Worm (Caenorhabditis elegans) whole organism, mixed stage, embryonic: ENCODE results near the gene irld-45.

ENCODE experiments used
- bed-3 ChIP-seq: fragments of 200-800 bp; sonication (Bioruptor generic); optimal IDR thresholded peaks from 3 replicates; lab custom pipeline; 2018; ENCODE audit warnings: mild to moderate bottlenecking, missing genetic modification characterization, moderate library complexity, missing compliant biosample characterization
- blmp-1 ChIP-seq: fragments of 150-350 bp; optimal IDR thresholded peaks from 2 replicates; lab custom pipeline; 2014; ENCODE audit warnings: missing biosample characterization, missing genetic modification characterization
- ceh-39 ChIP-seq: fragments of 150-350 bp; optimal IDR thresholded peaks from 2 replicates; lab custom pipeline; 2014; ENCODE audit warnings: missing biosample characterization, missing genetic modification characterization
- ceh-43 ChIP-seq: fragments of 200-800 bp; sonication (Bioruptor generic); optimal IDR thresholded peaks from 2 replicates; lab custom pipeline; 2018; ENCODE audit warnings: mild to moderate bottlenecking, missing genetic modification characterization, moderate library complexity, missing compliant biosample characterization
- ceh-83 ChIP-seq: fragments of 200-800 bp; sonication (Bioruptor generic); optimal IDR thresholded peaks from 2 replicates; lab custom pipeline; 2018; ENCODE audit warnings: mild to moderate bottlenecking, missing genetic modification characterization, missing compliant biosample characterization
- ces-1 ChIP-seq: fragments of 150-350 bp; optimal IDR thresholded peaks from 2 replicates; lab custom pipeline; 2014; ENCODE audit warnings: missing biosample characterization, missing genetic modification reagents, missing genetic modification characterization
- cnd-1 ChIP-seq: fragments of 200-800 bp; sonication (Bioruptor generic); optimal IDR thresholded peaks from 2 replicates; lab custom pipeline; 2018; ENCODE audit warnings: mild to moderate bottlenecking, missing genetic modification characterization, missing compliant biosample characterization
- drap-1 ChIP-seq: fragments of 200-800 bp; sonication (Bioruptor generic); optimal IDR thresholded peaks from 3 replicates; lab custom pipeline; 2018; ENCODE audit warnings: mild to moderate bottlenecking, missing genetic modification characterization, missing compliant biosample characterization
- elt-1 ChIP-seq: sonication (generic microtip); optimal IDR thresholded peaks from 2 replicates; lab custom pipeline; 2017; ENCODE audit warnings: missing genetic modification characterization, mild to moderate bottlenecking, missing compliant biosample characterization, antibody characterized with exemption, moderate library complexity, borderline replicate concordance; ENCODE audit not compliant: insufficient read depth
- flh-1 ChIP-seq: fragments of 200-800 bp; sonication (Bioruptor generic); optimal IDR thresholded peaks from 2 replicates; lab custom pipeline; 2018; ENCODE audit warnings: mild to moderate bottlenecking, missing genetic modification characterization, moderate library complexity, missing compliant biosample characterization
- ham-2 ChIP-seq: fragments of 200-800 bp; sonication (Bioruptor generic); optimal IDR thresholded peaks from 2 replicates; lab custom pipeline; 2018; ENCODE audit warnings: mild to moderate bottlenecking, missing genetic modification characterization, missing compliant biosample characterization
- hlh-1 ChIP-seq: fragments of 150-350 bp; optimal IDR thresholded peaks from 2 replicates; lab custom pipeline; 2014; ENCODE audit warnings: missing biosample characterization, missing genetic modification reagents, missing genetic modification characterization
- lin-13 ChIP-seq: fragments of 150-350 bp; optimal IDR thresholded peaks from 2 replicates; lab custom pipeline; 2014; ENCODE audit warnings: missing biosample characterization, missing genetic modification characterization
- lin-32 ChIP-seq: fragments of 200-800 bp; sonication (Bioruptor generic); optimal IDR thresholded peaks from 2 replicates; lab custom pipeline; 2018; ENCODE audit warnings: mild to moderate bottlenecking, missing genetic modification characterization, missing compliant biosample characterization
- lsy-2 ChIP-seq: fragments of 150-350 bp; optimal IDR thresholded peaks from 2 replicates; lab custom pipeline; 2014; ENCODE audit warnings: missing biosample characterization, missing genetic modification characterization
- mab-5 ChIP-seq: fragments of 150-350 bp; optimal IDR thresholded peaks from 2 replicates; lab custom pipeline; 2014; ENCODE audit warnings: missing biosample characterization, missing genetic modification characterization
- mep-1 ChIP-seq: fragments of 150-350 bp; optimal IDR thresholded peaks from 2 replicates; lab custom pipeline; 2017; ENCODE audit warnings: missing biosample characterization, missing genetic modification reagents, missing genetic modification characterization, inconsistent platforms
- mls-2 ChIP-seq: sonication (generic microtip); optimal IDR thresholded peaks from 2 replicates; lab custom pipeline; 2016; ENCODE audit warnings: mild to moderate bottlenecking, missing genetic modification characterization, moderate library complexity, missing compliant biosample characterization
- nhr-12 ChIP-seq: fragments of 150-350 bp; optimal IDR thresholded peaks from 2 replicates; lab custom pipeline; 2014; ENCODE audit warnings: missing biosample characterization, missing genetic modification characterization
- nhr-2 ChIP-seq: fragments of 150-350 bp; optimal IDR thresholded peaks from 2 replicates; lab custom pipeline; 2014; ENCODE audit warnings: missing biosample characterization, missing genetic modification characterization
- nhr-237 ChIP-seq: fragments of 150-350 bp; optimal IDR thresholded peaks from 2 replicates; lab custom pipeline; 2014; ENCODE audit warnings: missing biosample characterization, missing genetic modification characterization
- nhr-28 ChIP-seq: fragments of 150-350 bp; optimal IDR thresholded peaks from 2 replicates; lab custom pipeline; 2014; ENCODE audit warnings: missing biosample characterization, missing genetic modification characterization
- nhr-76 ChIP-seq: sonication (generic microtip); optimal IDR thresholded peaks from 2 replicates; lab custom pipeline; 2017; ENCODE audit warnings: missing biosample characterization, missing genetic modification characterization
- pha-4 ChIP-seq: fragments of 150-350 bp; optimal IDR thresholded peaks from 2 replicates; lab custom pipeline; 2018; ENCODE audit warnings: missing biosample characterization, missing genetic modification reagents, missing genetic modification characterization
- sem-2 ChIP-seq: fragments of 200-800 bp; sonication (Bioruptor generic); optimal IDR thresholded peaks from 2 replicates; lab custom pipeline; 2018; ENCODE audit warnings: mild to moderate bottlenecking, missing genetic modification characterization, missing compliant biosample characterization
- snpc-4 ChIP-seq: fragments of 150-350 bp; optimal IDR thresholded peaks from 2 replicates; lab custom pipeline; 2014; ENCODE audit warnings: missing biosample characterization, missing genetic modification characterization
- tbx-8 ChIP-seq: fragments of 200-800 bp; sonication (Bioruptor generic); optimal IDR thresholded peaks from 2 replicates; lab custom pipeline; 2018; ENCODE audit warnings: mild to moderate bottlenecking, missing genetic modification characterization, moderate library complexity, missing compliant biosample characterization
- unc-120 ChIP-seq: sonication (generic microtip); optimal IDR thresholded peaks from 2 replicates; lab custom pipeline; 2017; ENCODE audit warnings: missing genetic modification characterization, missing compliant biosample characterization; ENCODE audit not compliant: poor library complexity, severe bottlenecking
- unc-39 ChIP-seq: fragments of 150-350 bp; optimal IDR thresholded peaks from 2 replicates; lab custom pipeline; 2014; ENCODE audit warnings: missing biosample characterization, missing genetic modification characterization
- unc-62 ChIP-seq: fragments of 150-350 bp; optimal IDR thresholded peaks from 2 replicates; lab custom pipeline; 2014; ENCODE audit warnings: missing biosample characterization, missing genetic modification reagents, missing genetic modification characterization
- zip-8 ChIP-seq: fragments of 150-350 bp; optimal IDR thresholded peaks from 2 replicates; lab custom pipeline; 2014; ENCODE audit warnings: missing biosample characterization, missing genetic modification characterization
- ztf-11 ChIP-seq: fragments of 150-350 bp; optimal IDR thresholded peaks from 2 replicates; lab custom pipeline; 2014; ENCODE audit warnings: missing biosample characterization, missing genetic modification characterization

irld-45 gene

DNA sequence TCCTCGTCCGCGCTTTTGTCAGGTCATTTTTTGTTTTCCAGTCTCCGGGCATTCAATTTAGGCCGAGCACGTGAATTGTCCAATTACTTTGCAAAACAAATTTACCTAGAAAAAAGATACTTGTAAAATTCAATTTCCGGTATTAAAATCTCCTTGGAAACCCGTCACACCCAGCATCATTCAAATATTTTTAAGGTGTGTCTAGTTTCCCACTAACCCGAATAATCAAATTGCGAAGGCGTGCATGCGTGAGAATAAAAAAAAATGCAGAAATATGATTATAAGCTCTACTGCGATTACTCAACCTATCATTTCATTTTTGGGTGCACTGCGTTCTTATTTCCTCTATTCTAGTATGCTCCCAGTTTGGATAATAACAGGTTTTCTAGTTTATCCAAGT, 6.7 kb downstream of the irld-45 start, which contains the start of gene irld-11:
irld-11 (plus strand) TSS at position 301 of the 400 bp plus-strand sequence.
- TF ChIP-seq unc-39 = no peak
- TF ChIP-seq ceh-43 (GFP tag; lab: Kevin White, UChicago) = no peak
- no peak for TF ChIP-seq ces-1
- TF ChIP-seq nhr-28 (tag; lab: Kevin White, UChicago) = no peak
- no peak for TF ChIP-seq cnd-1
- TF ChIP-seq snpc-4 = no peak
- TF ChIP-seq ztf-11 (tag; lab: Kevin White, UChicago) = no peak
- TF ChIP-seq nhr-76 = no peak
- no peak for TF ChIP-seq nhr-12 (tag; lab: Kevin White, UChicago)
- TF ChIP-seq blmp-1 (tag; lab: Kevin White, UChicago) = no peak
- no peak for TF ChIP-seq hlh-1 (tag; lab: Kevin White, UChicago)

DNA sequence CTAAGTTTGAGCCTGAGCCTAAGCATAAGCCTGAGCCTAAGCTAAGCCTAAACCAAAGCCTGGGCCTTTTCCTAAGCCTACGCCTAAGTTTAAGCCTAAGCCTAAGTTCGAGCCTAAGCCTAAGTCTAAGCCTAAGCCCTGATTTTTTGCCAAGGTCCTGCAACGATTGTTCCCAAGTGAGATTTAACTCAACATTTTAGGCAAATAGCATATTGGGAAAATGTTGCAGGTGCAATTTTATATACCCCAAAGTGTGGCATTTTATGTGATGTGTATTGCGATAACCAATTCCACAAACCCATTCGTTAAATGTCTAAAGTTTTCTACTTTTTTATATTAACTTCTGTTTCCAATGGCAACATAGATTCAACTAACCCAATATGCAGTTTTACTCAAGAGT, 14.2 kb downstream of the irld-45 start, which contains the start of gene irld-40:
irld-40 (plus strand) TSS at position 301 of the 400 bp plus-strand sequence.
- no peak for TF ChIP-seq nhr-2
- no peak for TF ChIP-seq nhr-12 (tag; lab: Kevin White, UChicago)
- no peak for TF ChIP-seq ztf-11 (tag; lab: Kevin White, UChicago)
- TF ChIP-seq drap-1 (GFP tag; lab: Kevin White, UChicago) = no peak
- TF ChIP-seq flh-1 = no peak
- no peak for TF ChIP-seq ham-2
- TF ChIP-seq mab-5 = no peak
- no peak for TF ChIP-seq snpc-4
- TF ChIP-seq tbx-8 (GFP tag; lab: Kevin White, UChicago) = no peak
- no peak for TF ChIP-seq pha-4
- TF ChIP-seq ceh-83 (GFP tag; lab: Kevin White, UChicago) = no peak
- TF ChIP-seq bed-3 = no peak
- TF ChIP-seq zip-8 (tag; lab: Kevin White, UChicago) = no peak
- TF ChIP-seq lin-13 (tag; lab: Kevin White, UChicago) = no peak
- TF ChIP-seq unc-120 (tag; lab: Kevin White, UChicago) = no peak
- no peak for TF ChIP-seq nhr-237
- no peak for TF ChIP-seq nhr-28 (tag; lab: Kevin White, UChicago)
- no peak for TF ChIP-seq sem-2 (GFP tag; lab: Kevin White, UChicago)

ce11 chrV:1664921-1665320, 16.8 kb downstream of the irld-45 start, which contains the start of gene K04F1.9:
Gene K04F1.9 (plus strand): TSS chrV:1665221.
- TF ChIP-seq cnd-1 (no peak), lsy-2 (tag; lab: Kevin White, UChicago) (no peak), ceh-39 (tag; lab: Kevin White, UChicago) (no peak), sem-2 (GFP tag; lab: Kevin White, UChicago) (no peak), ces-1 (no peak), zip-8 (tag; lab: Kevin White, UChicago) (no peak), elt-1 (tag; lab: Kevin White, UChicago) (no peak), lin-13 (tag; lab: Kevin White, UChicago) (no peak), ceh-43 (GFP tag; lab: Kevin White, UChicago) (no peak), mep-1 (tag; lab: Kevin White, UChicago) (no peak)

ce11 chrV:1666904-1667303, 18.8 kb downstream of the irld-45 start, which contains the start of gene K04F1.8:
Gene K04F1.8 (plus strand): TSS chrV:1667204.
- TF ChIP-seq unc-62 (GFP tag; lab: Kevin White, UChicago) = no peak
- TF ChIP-seq mep-1 (tag; lab: Kevin White, UChicago) = no peak
- no peak for TF ChIP-seq unc-39
- TF ChIP-seq lin-32 = no peak
- TF ChIP-seq mab-5 = no peak
- TF ChIP-seq sem-2 (GFP tag; lab: Kevin White, UChicago) = no peak
- no peak for TF ChIP-seq lsy-2 (tag; lab: Kevin White, UChicago)
- no peak for TF ChIP-seq blmp-1 (tag; lab: Kevin White, UChicago)
- TF ChIP-seq nhr-2 = no peak
- no peak for TF ChIP-seq nhr-12 (tag; lab: Kevin White, UChicago)
- no peak for TF ChIP-seq snpc-4
- no peak for TF ChIP-seq cnd-1

DNA sequence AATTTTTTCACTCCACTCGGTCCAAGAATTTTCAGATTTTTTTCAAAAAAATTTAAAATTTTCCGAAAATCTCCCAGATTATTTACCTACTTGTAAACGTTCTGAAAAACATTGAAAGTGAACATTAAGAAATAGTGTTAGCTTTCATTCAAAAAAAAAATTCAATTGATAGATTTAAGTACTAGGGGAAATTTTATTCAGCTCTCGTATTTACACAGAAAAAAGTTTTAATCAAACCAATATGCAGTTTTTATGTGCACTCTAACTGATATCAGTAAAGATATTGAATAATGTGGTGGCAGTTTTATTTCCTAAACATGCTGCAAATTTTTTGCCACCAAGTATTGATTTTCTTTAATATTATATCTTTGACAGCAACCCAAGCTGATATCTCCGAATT, 20.1 kb downstream of the irld-45 start, which contains the start of gene irld-42:
irld-42 (plus strand) TSS at position 301 of the 400 bp plus-strand sequence.
- no peak for TF ChIP-seq sem-2 (GFP tag; lab: Kevin White, UChicago)
- no peak for TF ChIP-seq mls-2 (tag; lab: Kevin White, UChicago)
- TF ChIP-seq unc-62 (GFP tag; lab: Kevin White, UChicago) = no peak
- TF ChIP-seq ceh-83 (GFP tag; lab: Kevin White, UChicago) = no peak
- no peak for TF ChIP-seq ham-2
- TF ChIP-seq mab-5 = no peak
- TF ChIP-seq mep-1 (tag; lab: Kevin White, UChicago) = no peak
- TF ChIP-seq ces-1 = no peak
